Fruit fly (Drosophila melanogaster): Measurements from ENCODE around the gene Irbp18.

The Irbp18 gene

dm6 chr3L:11061200-11061599 lies 36.8 kb downstream of the Irbp18 start, which contains the start of the genes CG6321 and Blos2 (continued):
- TF ChIP-seq Eip93F (GFP tag; optimal IDR thresholded peaks at IDR 0.05), result no peak
- peak; percentile 76 for TF ChIP-seq Sox14 (GFP tag; optimal IDR thresholded peaks at IDR 0.05)
- peak; percentile 78 for TF ChIP-seq pdm3 (GFP tag; optimal IDR thresholded peaks at IDR 0.05)
- peak; percentile 80 for TF ChIP-seq Hr4 (GFP tag; optimal IDR thresholded peaks at IDR 0.05)
- TF ChIP-seq svp (GFP tag), result no peak
- TF ChIP-seq Eip75B (GFP tag; optimal IDR thresholded peaks at IDR 0.05), result peak; percentile 67
- TF ChIP-seq CG16779 (tag; optimal IDR thresholded peaks at IDR 0.05), result peak; percentile 33
- TF ChIP-seq Blimp-1 (GFP tag; optimal IDR thresholded peaks at IDR 0.05), result peak; percentile 9
- peak; percentile 76 for TF ChIP-seq CG6276 (GFP tag; optimal IDR thresholded peaks at IDR 0.05)
- TF ChIP-seq CG1621 (tag; optimal IDR thresholded peaks at IDR 0.05), result no peak
- TF ChIP-seq CG3919 (GFP tag; optimal IDR thresholded peaks at IDR 0.05), result peak; percentile 75
- TF ChIP-seq CG4318 (GFP tag; optimal IDR thresholded peaks at IDR 0.05), result peak; percentile 37
- TF ChIP-seq Eip78C (GFP tag), result peak; percentile 95
- peak; percentile 73 for TF ChIP-seq acj6 (GFP tag; optimal IDR thresholded peaks at IDR 0.05)
- TF ChIP-seq Hr38 (GFP tag; optimal IDR thresholded peaks at IDR 0.05), result no peak
- peak in 1 of 2 experiments; percentile 44 for TF ChIP-seq salr (GFP tag; optimal IDR thresholded peaks at IDR 0.05)
- TF ChIP-seq CG11762 (GFP tag; optimal IDR thresholded peaks at IDR 0.05; ENCODE audit: insufficient read depth), result peak; percentile 35
- TF ChIP-seq fd59A (GFP tag; optimal IDR thresholded peaks at IDR 0.05), result peak; percentile 44
- TF ChIP-seq net (GFP tag; optimal IDR thresholded peaks at IDR 0.05), result peak; percentile 70
- peak; percentile 41; the same call in 1 of the 2 replicates for TF ChIP-seq CG11294 (GFP tag; IDR thresholded peaks at IDR 0.05)
- TF ChIP-seq CG7368 (GFP tag; optimal IDR thresholded peaks at IDR 0.05), result peak; percentile 52
- peak; percentile 70 for TF ChIP-seq CG6163 (GFP tag; IDR thresholded peaks at IDR 0.05)
- TF ChIP-seq lz (GFP tag; optimal IDR thresholded peaks at IDR 0.05), result peak; percentile 76
- peak; percentile 69 for TF ChIP-seq CG10631 (GFP tag; optimal IDR thresholded peaks at IDR 0.05)
- peak; percentile 81; the same call in 2 of the 3 replicates for TF ChIP-seq CG8119 (GFP tag; IDR thresholded peaks at IDR 0.05)
- peak; percentile 63 for TF ChIP-seq cyc (GFP tag; optimal IDR thresholded peaks at IDR 0.05)
- peak; percentile 75 for TF ChIP-seq CG6792 (GFP tag; optimal IDR thresholded peaks at IDR 0.05)
- peak; percentile 14 for TF ChIP-seq CG8319 (GFP tag; optimal IDR thresholded peaks at IDR 0.05)
- TF ChIP-seq Hr39 (GFP tag; optimal IDR thresholded peaks at IDR 0.05), result peak; percentile 65
- TF ChIP-seq esn (GFP tag; optimal IDR thresholded peaks at IDR 0.05), result peak; percentile 85
- peak; percentile 60 for TF ChIP-seq CG8632 (GFP tag; optimal IDR thresholded peaks at IDR 0.05)
- TF ChIP-seq CG3032 (tag; optimal IDR thresholded peaks at IDR 0.05), result peak; percentile 73
- TF ChIP-seq CG11902 (GFP tag; optimal IDR thresholded peaks at IDR 0.05), result peak; percentile 43
- peak; percentile 66 for TF ChIP-seq CG6808 (GFP tag; optimal IDR thresholded peaks at IDR 0.05)
- TF ChIP-seq fd85E (GFP tag; optimal IDR thresholded peaks at IDR 0.05), result no peak
- peak; percentile 66 for TF ChIP-seq Sox102F (GFP tag; optimal IDR thresholded peaks at IDR 0.05)
- TF ChIP-seq OdsH (GFP tag; optimal IDR thresholded peaks at IDR 0.05), result peak; percentile 78
- TF ChIP-seq Ets21C (GFP tag; optimal IDR thresholded peaks at IDR 0.05), result peak; percentile 35
- peak; percentile 75 for TF ChIP-seq Smox (GFP tag; optimal IDR thresholded peaks at IDR 0.05)
- peak; percentile 72 for TF ChIP-seq CG31627 (GFP tag; optimal IDR thresholded peaks at IDR 0.05)
- TF ChIP-seq Ets96B (tag; optimal IDR thresholded peaks at IDR 0.05), result peak; percentile 77
- peak; percentile 83 for TF ChIP-seq dsx (GFP tag; optimal IDR thresholded peaks at IDR 0.05; ENCODE audit: poor library complexity, severe bottlenecking)

dm6 chr3L:11053843-11054242 lies 44.1 kb downstream of the Irbp18 start, which contains the start of gene CG7888:
TSS of gene CG7888 (plus strand) at chr3L:11054035.
- no peak for TF ChIP-seq CG31627 (GFP tag; optimal IDR thresholded peaks at IDR 0.05)
- TF ChIP-seq CG15336 (GFP tag; IDR thresholded peaks at IDR 0.05), result 0 out of 2 replicates have a peak, but pooled peaks have one; percentile 11
- TF ChIP-seq CG32006 (GFP tag; optimal IDR thresholded peaks at IDR 0.05), result no peak

All from whole organism, prepupa.